Worm (Caenorhabditis elegans) whole organism, L1 larva: ENCODE results near the gene Y67H2A.7.

Experiments
- C16A3.4 ChIP-seq: fragments of 150-350 bp; optimal IDR thresholded peaks from 2 replicates; lab custom pipeline; 2014; ENCODE audit warnings: missing biosample characterization, missing genetic modification characterization
- C34B4.2 ChIP-seq: sonication (generic microtip); optimal IDR thresholded peaks from 2 replicates; lab custom pipeline; 2017; ENCODE audit warnings: mild to moderate bottlenecking, missing genetic modification characterization, missing compliant biosample characterization
- aha-1 ChIP-seq: fragments of 150-350 bp; optimal IDR thresholded peaks from 2 replicates; lab custom pipeline; 2014; ENCODE audit warnings: missing biosample characterization, missing genetic modification characterization
- alr-1 ChIP-seq: fragments of 200-800 bp; sonication (Bioruptor generic); optimal IDR thresholded peaks from 2 replicates; lab custom pipeline; 2018; ENCODE audit warnings: borderline replicate concordance, mild to moderate bottlenecking, missing genetic modification characterization, missing compliant biosample characterization
- aly-2 ChIP-seq: fragments of 150-350 bp; optimal IDR thresholded peaks from 2 replicates; lab custom pipeline; 2014; ENCODE audit warnings: missing biosample characterization, missing genetic modification characterization
- ama-1 ChIP-seq: fragments of 150-350 bp; optimal IDR thresholded peaks from 2 replicates; lab custom pipeline; 2014
- ceh-63 ChIP-seq: fragments of 200-800 bp; sonication (Bioruptor generic); optimal IDR thresholded peaks from 2 replicates; lab custom pipeline; 2018; ENCODE audit warnings: mild to moderate bottlenecking, missing genetic modification characterization, missing compliant biosample characterization
- ceh-82 ChIP-seq, 3 experiments: fragments of 150-350 bp in 1 of 3; sonication (generic microtip) in 2 of 3; optimal IDR thresholded peaks; 2 replicates each; lab custom pipeline; 2014 to 2017; ENCODE audit warnings: missing biosample characterization in 3 of 3, missing genetic modification characterization in 3 of 3
- dpl-1 ChIP-seq, 3 experiments: fragments of 150-350 bp in 2 of 3; sonication (generic microtip) in 1 of 3; optimal IDR thresholded peaks; 2 replicates each; lab custom pipeline; 2014 to 2017; ENCODE audit warnings: missing biosample characterization in 3 of 3, missing genetic modification characterization in 3 of 3, missing genetic modification reagents in 3 of 3
- dsc-1 ChIP-seq: sonication (generic microtip); optimal IDR thresholded peaks from 2 replicates; lab custom pipeline; 2016; ENCODE audit warnings: mild to moderate bottlenecking, missing genetic modification characterization, missing compliant biosample characterization
- efl-1 ChIP-seq, 4 experiments: fragments of 150-350 bp; optimal IDR thresholded peaks in 3 of 4; peaks in 1 of 4; 1 replicate in 1 of 4; 2 replicates in 3 of 4; lab custom pipeline; 2014; ENCODE audit warnings: missing biosample characterization in 2 of 4, missing genetic modification characterization in 2 of 4, missing genetic modification reagents in 2 of 4
- elt-2 ChIP-seq: sonication (generic microtip); optimal IDR thresholded peaks from 2 replicates; lab custom pipeline; 2016; ENCODE audit warnings: missing genetic modification characterization, mild to moderate bottlenecking, inconsistent platforms, missing compliant biosample characterization, missing genetic modification reagents
- ets-5 ChIP-seq: fragments of 200-800 bp; sonication (Bioruptor generic); IDR thresholded peaks from 2 replicates; pipeline ENCODE4 v1.3.6; 2022; ENCODE audit warnings: missing genetic modification characterization, missing compliant biosample characterization
- fkh-10 ChIP-seq: sonication (generic microtip); optimal IDR thresholded peaks from 2 replicates; lab custom pipeline; 2017; ENCODE audit warnings: missing biosample characterization, missing genetic modification reagents, missing genetic modification characterization
- fos-1 ChIP-seq: fragments of 150-350 bp; optimal IDR thresholded peaks from 2 replicates; lab custom pipeline; 2014; ENCODE audit warnings: missing biosample characterization, missing genetic modification characterization
- hlh-17 ChIP-seq: fragments of 200-800 bp; sonication (Bioruptor generic); optimal IDR thresholded peaks from 2 replicates; lab custom pipeline; 2018; ENCODE audit warnings: missing genetic modification characterization, mild to moderate bottlenecking, missing compliant biosample characterization, moderate library complexity, borderline replicate concordance
- hpl-2 ChIP-seq: fragments of 150-350 bp; optimal IDR thresholded peaks from 2 replicates; lab custom pipeline; 2014; ENCODE audit warnings: missing biosample characterization, missing genetic modification reagents, missing genetic modification characterization
- irx-1 ChIP-seq: sonication (generic microtip); optimal IDR thresholded peaks from 2 replicates; lab custom pipeline; 2016; ENCODE audit warnings: missing genetic modification characterization, missing compliant biosample characterization
- jun-1 ChIP-seq: fragments of 150-350 bp; optimal IDR thresholded peaks from 2 replicates; lab custom pipeline; 2014; ENCODE audit warnings: missing biosample characterization, missing genetic modification reagents, missing genetic modification characterization
- lin-13 ChIP-seq: fragments of 150-350 bp; optimal IDR thresholded peaks from 2 replicates; lab custom pipeline; 2014; ENCODE audit warnings: missing biosample characterization, missing genetic modification reagents, missing genetic modification characterization
- lin-14 ChIP-seq: fragments of 200-800 bp; sonication (Bioruptor generic); optimal IDR thresholded peaks from 2 replicates; lab custom pipeline; 2018; ENCODE audit warnings: mild to moderate bottlenecking, missing genetic modification characterization, moderate library complexity, missing compliant biosample characterization
- lin-15B ChIP-seq: fragments of 150-350 bp; sonication (generic microtip); optimal IDR thresholded peaks from 3 replicates; lab custom pipeline; 2014; ENCODE audit warnings: missing biosample characterization, missing genetic modification characterization
- lin-35 ChIP-seq, 2 experiments: fragments of 150-350 bp; optimal IDR thresholded peaks; 2 replicates each; lab custom pipeline; 2014; ENCODE audit warnings: missing biosample characterization in 2 of 2, missing genetic modification characterization in 2 of 2, missing genetic modification reagents in 2 of 2
- lin-39 ChIP-seq: fragments of 150-350 bp; optimal IDR thresholded peaks from 2 replicates; lab custom pipeline; 2014; ENCODE audit warnings: missing biosample characterization, missing genetic modification reagents, missing genetic modification characterization
- lsy-2 ChIP-seq, 2 experiments: fragments of 150-350 bp; optimal IDR thresholded peaks; 2 replicates each; lab custom pipeline; 2014; ENCODE audit warnings: missing biosample characterization in 2 of 2, missing genetic modification characterization in 2 of 2
- mab-9 ChIP-seq: fragments of 200-800 bp; sonication (Bioruptor generic); IDR thresholded peaks from 2 replicates; pipeline ENCODE4 v1.3.6; 2022; ENCODE audit warnings: missing genetic modification reagents, missing genetic modification characterization, missing compliant biosample characterization
- mep-1 ChIP-seq: fragments of 150-350 bp; optimal IDR thresholded peaks from 2 replicates; lab custom pipeline; 2014; ENCODE audit warnings: missing biosample characterization, missing genetic modification characterization
- nhr-19 ChIP-seq: fragments of 200-800 bp; sonication (Bioruptor generic); conservative IDR thresholded peaks from 2 replicates; pipeline ENCODE4 v1.3.6; 2022; ENCODE audit warnings: missing genetic modification characterization, missing compliant biosample characterization
- nhr-76 ChIP-seq: sonication (generic microtip); optimal IDR thresholded peaks from 2 replicates; lab custom pipeline; 2017; ENCODE audit warnings: missing biosample characterization, missing genetic modification characterization
- nhr-77 ChIP-seq: fragments of 150-350 bp; optimal IDR thresholded peaks from 2 replicates; lab custom pipeline; 2014; ENCODE audit warnings: missing biosample characterization, missing genetic modification characterization
- nhr-84 ChIP-seq: sonication (generic microtip); optimal IDR thresholded peaks from 2 replicates; lab custom pipeline; 2017; ENCODE audit warnings: missing biosample characterization, missing genetic modification characterization
- pag-3 ChIP-seq: sonication (generic microtip); optimal IDR thresholded peaks from 2 replicates; lab custom pipeline; 2017; ENCODE audit warnings: missing genetic modification characterization, mild to moderate bottlenecking, missing compliant biosample characterization, antibody characterized with exemption, borderline replicate concordance; ENCODE audit not compliant: insufficient read depth
- pax-3 ChIP-seq: fragments of 200-800 bp; sonication (Bioruptor generic); optimal IDR thresholded peaks from 2 replicates; lab custom pipeline; 2018; ENCODE audit warnings: mild to moderate bottlenecking, missing genetic modification characterization, moderate library complexity, missing compliant biosample characterization
- skn-1 ChIP-seq: fragments of 150-350 bp; optimal IDR thresholded peaks from 2 replicates; lab custom pipeline; 2014; ENCODE audit warnings: missing biosample characterization, missing genetic modification characterization
- sox-4 ChIP-seq: sonication (generic microtip); optimal IDR thresholded peaks from 2 replicates; lab custom pipeline; 2016; ENCODE audit warnings: missing genetic modification characterization, missing compliant biosample characterization
- sptf-1 ChIP-seq: fragments of 150-350 bp; optimal IDR thresholded peaks from 2 replicates; lab custom pipeline; 2014; ENCODE audit warnings: missing biosample characterization, missing genetic modification characterization
- sup-37 ChIP-seq: fragments of 200-800 bp; sonication (Bioruptor generic); optimal IDR thresholded peaks from 2 replicates; lab custom pipeline; 2018; ENCODE audit warnings: mild to moderate bottlenecking, missing genetic modification characterization, missing compliant biosample characterization
- swsn-7 ChIP-seq: sonication (generic microtip); optimal IDR thresholded peaks from 2 replicates; lab custom pipeline; 2016; ENCODE audit warnings: missing genetic modification characterization, missing compliant biosample characterization
- tbx-2 ChIP-seq: sonication (generic microtip); optimal IDR thresholded peaks from 2 replicates; lab custom pipeline; 2016; ENCODE audit warnings: missing genetic modification characterization, missing compliant biosample characterization
- unc-62 ChIP-seq: fragments of 150-350 bp; optimal IDR thresholded peaks from 2 replicates; lab custom pipeline; 2014; ENCODE audit warnings: missing biosample characterization, missing genetic modification reagents, missing genetic modification characterization
- unc-86 ChIP-seq: sonication (generic microtip); optimal IDR thresholded peaks from 2 replicates; lab custom pipeline; 2016; ENCODE audit warnings: missing genetic modification characterization, missing compliant biosample characterization
- vab-15 ChIP-seq: sonication (generic microtip); optimal IDR thresholded peaks from 2 replicates; lab custom pipeline; 2017; ENCODE audit warnings: missing genotype, mild to moderate bottlenecking, missing genetic modification characterization, missing compliant biosample characterization
- xbp-1 ChIP-seq: sonication (generic microtip); optimal IDR thresholded peaks from 2 replicates; lab custom pipeline; 2016; ENCODE audit warnings: missing genetic modification characterization, missing compliant biosample characterization
- zip-4 ChIP-seq: fragments of 200-800 bp; sonication (Bioruptor generic); optimal IDR thresholded peaks from 2 replicates; lab custom pipeline; 2018; ENCODE audit warnings: mild to moderate bottlenecking, missing genetic modification characterization, moderate library complexity, missing compliant biosample characterization
- ztf-11 ChIP-seq, 2 experiments: sonication (generic microtip); optimal IDR thresholded peaks; 2 replicates each; lab custom pipeline; 2016 to 2017; ENCODE audit warnings: missing genetic modification characterization in 2 of 2, missing biosample characterization in 1 of 2, missing compliant biosample characterization in 1 of 2
- ztf-4 ChIP-seq: fragments of 150-350 bp; optimal IDR thresholded peaks from 2 replicates; lab custom pipeline; 2014; ENCODE audit warnings: missing biosample characterization, missing genetic modification characterization

Y67H2A.7 gene

ce11 chrIV:13318773-13319172 is 15.2 kb downstream of the Y67H2A.7 start (continued):
- TF ChIP-seq mab-9 (GFP tag; lab: Robert Waterston, UW) (no peak), dsc-1 (no peak), nhr-84 (tag; lab: Kevin White, UChicago) (no peak), fos-1 (tag; lab: Kevin White, UChicago) (peak; percentile 20), ets-5 (GFP tag; lab: Robert Waterston, UW) (no peak), C16A3.4 (no peak), efl-1 (optimal IDR thresholded peaks at IDR 0.05; lab: Kevin White, UChicago) (no peak), efl-1 (GFP tag; optimal IDR thresholded peaks at IDR 0.05 in 1 of 2; lab: Kevin White, UChicago) (peak in 1 of 2 experiments; percentile 87)

ce11 chrIV:13319886-13320650 is 16.5 kb downstream of the Y67H2A.7 start:
- TF ChIP-seq aly-2 (tag; lab: Kevin White, UChicago) (no peak), ceh-63 (GFP tag; lab: Kevin White, UChicago) (no peak), pag-3 (tag; lab: Kevin White, UChicago) (no peak), sup-37 (GFP tag; lab: Kevin White, UChicago) (no peak), fkh-10 (GFP tag; lab: Kevin White, UChicago) (no peak)

- TF ChIP-seq tbx-2 (tag; lab: Kevin White, UChicago) (peak; percentile 81), lin-39 (no peak), lsy-2 (tag; optimal IDR thresholded peaks at IDR 0.05; lab: Kevin White, UChicago) (peak; percentile 35 to 73), swsn-7 (peak; percentile 84), ceh-82 (tag; optimal IDR thresholded peaks at IDR 0.05; lab: Kevin White, UChicago) (peak in 2 of 3 experiments; percentile 44 to 71), lin-35 (GFP tag; optimal IDR thresholded peaks at IDR 0.05; lab: Kevin White, UChicago) (peak; percentile 43 to 58), alr-1 (tag; lab: Kevin White, UChicago) (no peak), mab-9 (GFP tag; lab: Robert Waterston, UW) (no peak), unc-62 (no peak), hlh-17 (GFP tag; lab: Kevin White, UChicago) (no peak), aha-1 (tag; lab: Kevin White, UChicago) (peak; percentile 31), skn-1 (tag; lab: Kevin White, UChicago) (no peak), elt-2 (tag; lab: Kevin White, UChicago) (peak; percentile 94), pax-3 (tag; lab: Kevin White, UChicago) (no peak), zip-4 (GFP tag; lab: Kevin White, UChicago) (no peak), lin-13 (peak; percentile 60), nhr-84 (tag; lab: Kevin White, UChicago) (no peak), hpl-2 (no peak), C34B4.2 (no peak), dpl-1 (GFP tag; optimal IDR thresholded peaks at IDR 0.05; lab: Kevin White, UChicago) (peak; percentile 35 to 48 (median 37)), vab-15 (tag; lab: Kevin White, UChicago) (no peak), ama-1 (lab: Kevin White, UChicago) (no peak), nhr-77 (tag; lab: Kevin White, UChicago) (peak; percentile 89), unc-86 (peak; percentile 64), nhr-76 (tag; lab: Kevin White, UChicago) (no peak), xbp-1 (tag; lab: Kevin White, UChicago) (peak; percentile 65), irx-1 (tag; lab: Kevin White, UChicago) (no peak), aly-2 (tag; lab: Kevin White, UChicago) (no peak), jun-1 (tag; lab: Kevin White, UChicago) (peak; percentile 55), lin-15B (tag; lab: Kevin White, UChicago) (peak; percentile 2), nhr-19 (GFP tag; lab: Robert Waterston, UW) (peak; percentile 86), pag-3 (tag; lab: Kevin White, UChicago) (no peak), mep-1 (tag; lab: Kevin White, UChicago) (peak; percentile 88), ztf-11 (tag; optimal IDR thresholded peaks at IDR 0.05; lab: Kevin White, UChicago) (no peak), sox-4 (no peak), fkh-10 (GFP tag; lab: Kevin White, UChicago) (peak; percentile 18), ztf-4 (peak; percentile 72), lin-14 (GFP tag; lab: Kevin White, UChicago) (peak; percentile 97), fos-1 (tag; lab: Kevin White, UChicago) (peak; percentile 59), sptf-1 (tag; lab: Kevin White, UChicago) (no peak)
Observed at ce11 chrIV:13322429-13322828, 18.9 kb downstream of the Y67H2A.7 start.
